Worm (Caenorhabditis elegans): ENCODE measurements around the gene F23G4.1.

DNA sequence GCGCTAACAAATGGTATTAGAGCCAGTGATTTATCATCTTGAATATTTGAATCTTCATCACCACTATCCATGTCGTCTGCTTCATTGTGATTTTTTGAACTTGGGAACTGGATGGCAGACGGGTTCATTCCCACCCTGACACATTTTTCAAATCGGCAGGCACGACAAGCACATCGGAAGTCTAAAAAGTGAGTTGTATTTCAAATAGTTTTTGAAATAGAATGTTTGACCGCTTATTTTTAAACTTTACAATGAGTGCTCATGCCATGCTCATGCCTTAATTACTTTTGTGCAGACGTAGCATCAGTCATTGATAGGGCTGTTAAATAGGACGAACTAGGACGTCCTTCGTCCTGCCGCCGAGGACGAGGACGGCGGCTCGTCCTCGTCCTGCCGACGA lies 34.9 kb upstream of the F23G4.1 start:
- TF ChIP-seq nhr-12 (tag; optimal IDR thresholded peaks at IDR 0.05) (no peak), snpc-4 (tag; optimal IDR thresholded peaks at IDR 0.05) (no peak), alr-1 (tag; optimal IDR thresholded peaks at IDR 0.05) (no peak), nhr-237 (tag; optimal IDR thresholded peaks at IDR 0.05) (no peak), ztf-11 (tag; optimal IDR thresholded peaks at IDR 0.05) (no peak), zag-1 (tag; optimal IDR thresholded peaks at IDR 0.05) (no peak), nhr-77 (tag; optimal IDR thresholded peaks at IDR 0.05) (no peak), unc-39 (tag; optimal IDR thresholded peaks at IDR 0.05) (no peak)
